Worm (Caenorhabditis elegans) whole organism, late embryonic: ENCODE measurements around the gene F22B7.3.

Experiments
- ceh-34 ChIP-seq: sonication (generic microtip); optimal IDR thresholded peaks from 2 replicates; lab custom pipeline; 2016; ENCODE audit warnings: mild to moderate bottlenecking, missing genetic modification characterization, missing compliant biosample characterization
- ets-4 ChIP-seq: sonication (generic microtip); optimal IDR thresholded peaks from 2 replicates; lab custom pipeline; 2016; ENCODE audit warnings: missing genetic modification characterization, missing compliant biosample characterization
- nhr-11 ChIP-seq: fragments of 150-350 bp; optimal IDR thresholded peaks from 2 replicates; lab custom pipeline; 2014; ENCODE audit warnings: missing biosample characterization, missing genetic modification characterization
- pha-4 ChIP-seq: fragments of 150-350 bp; optimal IDR thresholded peaks from 2 replicates; lab custom pipeline; 2018; ENCODE audit warnings: missing biosample characterization, missing genetic modification reagents, missing genetic modification characterization
- sox-4 ChIP-seq: sonication (generic microtip); optimal IDR thresholded peaks from 2 replicates; lab custom pipeline; 2017; ENCODE audit warnings: mild to moderate bottlenecking, missing genetic modification characterization, inconsistent platforms, missing compliant biosample characterization
- tbx-2 ChIP-seq: sonication (generic microtip); optimal IDR thresholded peaks from 2 replicates; lab custom pipeline; 2016; ENCODE audit warnings: missing genetic modification characterization, missing compliant biosample characterization
- ttx-3 ChIP-seq: sonication (generic microtip); optimal IDR thresholded peaks from 2 replicates; lab custom pipeline; 2016; ENCODE audit warnings: missing genetic modification reagents, missing genetic modification characterization, missing compliant biosample characterization

ce11 chrIII:8652112-8652694, 3.5 kb downstream of the F22B7.3 start:
- TF ChIP-seq sox-4 (no peak), tbx-2 (tag; lab: Kevin White, UChicago) (no peak), ets-4 (no peak), nhr-11 (tag; lab: Kevin White, UChicago) (no peak), ttx-3 (tag; lab: Kevin White, UChicago) (no peak), ceh-34 (no peak), pha-4 (tag; lab: Kevin White, UChicago) (no peak)
